Worm (Caenorhabditis elegans) whole organism, L2 larva: ENCODE measurements around the gene str-102.

Source experiments
- blmp-1 ChIP-seq: sonication (generic microtip); optimal IDR thresholded peaks from 2 replicates; lab custom pipeline; 2017; ENCODE audit warnings: missing genetic modification characterization, mild to moderate bottlenecking, missing compliant biosample characterization, antibody characterized with exemption, moderate library complexity; ENCODE audit not compliant: insufficient read depth
- lsy-2 ChIP-seq, 2 experiments: fragments of 150-350 bp in 1 of 2; sonication (generic microtip) in 1 of 2; optimal IDR thresholded peaks; 2 replicates each; lab custom pipeline; 2014 to 2017; ENCODE audit warnings: missing biosample characterization in 2 of 2, missing genetic modification characterization in 2 of 2
- mdl-1 ChIP-seq, 2 experiments: fragments of 150-350 bp in 1 of 2; sonication (generic microtip) in 1 of 2; optimal IDR thresholded peaks; 2 replicates each; lab custom pipeline; 2017; ENCODE audit warnings: missing biosample characterization in 2 of 2, missing genetic modification characterization in 2 of 2
- nhr-11 ChIP-seq: fragments of 150-350 bp; optimal IDR thresholded peaks from 2 replicates; lab custom pipeline; 2014; ENCODE audit warnings: missing biosample characterization, missing genetic modification characterization
- skn-1 ChIP-seq: sonication (generic microtip); optimal IDR thresholded peaks from 2 replicates; lab custom pipeline; 2017; ENCODE audit warnings: missing biosample characterization, missing genetic modification characterization

ce11 chrV:15344481-15344880 lies 40.4 kb upstream of the str-102 start, which contains the start of gene wrt-8:
- TF ChIP-seq skn-1 (tag; lab: Kevin White, UChicago) (no peak), blmp-1 (tag; lab: Kevin White, UChicago) (no peak), nhr-11 (tag; lab: Kevin White, UChicago) (no peak), mdl-1 (tag; optimal IDR thresholded peaks at IDR 0.05; lab: Kevin White, UChicago) (no peak), lsy-2 (tag; optimal IDR thresholded peaks at IDR 0.05; lab: Kevin White, UChicago) (no peak)
